Worm (Caenorhabditis elegans): Measurements from ENCODE around the gene H05C05.2.

H05C05.2 gene

ce11 chrIII:2948310-2948961 lies 17.0 kb downstream of the H05C05.2 start:
- TF ChIP-seq zip-8 (tag; optimal IDR thresholded peaks at IDR 0.05) (peak; percentile 37), sem-2 (GFP tag; optimal IDR thresholded peaks at IDR 0.05) (no peak), nhr-28 (tag; optimal IDR thresholded peaks at IDR 0.05) (no peak), mep-1 (tag; optimal IDR thresholded peaks at IDR 0.05) (no peak), elt-3 (tag; optimal IDR thresholded peaks at IDR 0.05) (no peak), M03D4.4 (tag; optimal IDR thresholded peaks at IDR 0.05) (no peak), unc-39 (tag; optimal IDR thresholded peaks at IDR 0.05) (no peak), unc-120 (tag; optimal IDR thresholded peaks at IDR 0.05; ENCODE audit: poor library complexity, severe bottlenecking) (no peak), flh-1 (GFP tag; optimal IDR thresholded peaks at IDR 0.05) (no peak), cnd-1 (tag; optimal IDR thresholded peaks at IDR 0.05) (no peak), bed-3 (GFP tag; optimal IDR thresholded peaks at IDR 0.05) (no peak), ceh-39 (tag; optimal IDR thresholded peaks at IDR 0.05) (no peak), blmp-1 (tag; optimal IDR thresholded peaks at IDR 0.05) (peak; percentile 8), sptf-1 (tag; optimal IDR thresholded peaks at IDR 0.05) (no peak)

- TF ChIP-seq sptf-1 (tag; optimal IDR thresholded peaks at IDR 0.05) (no peak), unc-120 (tag; optimal IDR thresholded peaks at IDR 0.05; ENCODE audit: poor library complexity, severe bottlenecking) (peak; percentile 14)
Measured at ce11 chrIII:2947251-2947650, 18.2 kb downstream of the H05C05.2 start.

ce11 chrIII:2946626-2947168 lies 18.7 kb downstream of the H05C05.2 start, which contains the start of gene H05C05.1:
TSS of gene H05C05.1 (plus strand) at chrIII:2947118.
- TF ChIP-seq mep-1 (tag; optimal IDR thresholded peaks at IDR 0.05) (no peak), nhr-28 (tag; optimal IDR thresholded peaks at IDR 0.05) (no peak), nhr-76 (tag; optimal IDR thresholded peaks at IDR 0.05) (no peak), elt-1 (tag; optimal IDR thresholded peaks at IDR 0.05; ENCODE audit: borderline replicate concordance, insufficient read depth) (no peak), flh-1 (GFP tag; optimal IDR thresholded peaks at IDR 0.05) (no peak), unc-62 (GFP tag; optimal IDR thresholded peaks at IDR 0.05) (no peak), zip-8 (tag; optimal IDR thresholded peaks at IDR 0.05) (no peak), ceh-39 (tag; optimal IDR thresholded peaks at IDR 0.05) (no peak), lin-32 (GFP tag; optimal IDR thresholded peaks at IDR 0.05) (no peak), nhr-237 (tag; optimal IDR thresholded peaks at IDR 0.05) (no peak), ceh-83 (GFP tag; optimal IDR thresholded peaks at IDR 0.05) (no peak), sem-2 (GFP tag; optimal IDR thresholded peaks at IDR 0.05) (no peak), nhr-2 (tag; optimal IDR thresholded peaks at IDR 0.05) (no peak), elt-3 (tag; optimal IDR thresholded peaks at IDR 0.05) (no peak), pha-4 (tag; optimal IDR thresholded peaks at IDR 0.05) (no peak), lin-13 (tag; optimal IDR thresholded peaks at IDR 0.05) (no peak), blmp-1 (tag; optimal IDR thresholded peaks at IDR 0.05) (no peak), nhr-12 (tag; optimal IDR thresholded peaks at IDR 0.05) (no peak), ceh-43 (GFP tag; optimal IDR thresholded peaks at IDR 0.05) (no peak)

ce11 chrIII:2946101-2946500 lies 19.3 kb downstream of the H05C05.2 start, which contains the start of gene H05C05.4:
TSS of gene H05C05.4 (minus strand) at chrIII:2946201.
- TF ChIP-seq lin-32 (GFP tag; optimal IDR thresholded peaks at IDR 0.05) (no peak), lsy-2 (tag; optimal IDR thresholded peaks at IDR 0.05) (no peak), nhr-2 (tag; optimal IDR thresholded peaks at IDR 0.05) (no peak), hlh-1 (tag; optimal IDR thresholded peaks at IDR 0.05) (no peak), unc-62 (GFP tag; optimal IDR thresholded peaks at IDR 0.05) (no peak), elt-1 (tag; optimal IDR thresholded peaks at IDR 0.05; ENCODE audit: borderline replicate concordance, insufficient read depth) (no peak), cnd-1 (tag; optimal IDR thresholded peaks at IDR 0.05) (no peak), snpc-4 (tag; optimal IDR thresholded peaks at IDR 0.05) (no peak), ceh-39 (tag; optimal IDR thresholded peaks at IDR 0.05) (no peak), mab-5 (tag; optimal IDR thresholded peaks at IDR 0.05) (no peak), elt-3 (tag; optimal IDR thresholded peaks at IDR 0.05) (no peak), ceh-43 (GFP tag; optimal IDR thresholded peaks at IDR 0.05) (no peak), drap-1 (GFP tag; optimal IDR thresholded peaks at IDR 0.05) (no peak), zip-8 (tag; optimal IDR thresholded peaks at IDR 0.05) (no peak), mls-2 (tag; optimal IDR thresholded peaks at IDR 0.05) (no peak), tbx-8 (GFP tag; optimal IDR thresholded peaks at IDR 0.05) (no peak), flh-1 (GFP tag; optimal IDR thresholded peaks at IDR 0.05) (no peak), unc-120 (tag; optimal IDR thresholded peaks at IDR 0.05; ENCODE audit: poor library complexity, severe bottlenecking) (no peak), bed-3 (GFP tag; optimal IDR thresholded peaks at IDR 0.05) (no peak)
